Worm (Caenorhabditis elegans): ENCODE data around the gene Y43F8B.22.

The Y43F8B.22 gene

DNA sequence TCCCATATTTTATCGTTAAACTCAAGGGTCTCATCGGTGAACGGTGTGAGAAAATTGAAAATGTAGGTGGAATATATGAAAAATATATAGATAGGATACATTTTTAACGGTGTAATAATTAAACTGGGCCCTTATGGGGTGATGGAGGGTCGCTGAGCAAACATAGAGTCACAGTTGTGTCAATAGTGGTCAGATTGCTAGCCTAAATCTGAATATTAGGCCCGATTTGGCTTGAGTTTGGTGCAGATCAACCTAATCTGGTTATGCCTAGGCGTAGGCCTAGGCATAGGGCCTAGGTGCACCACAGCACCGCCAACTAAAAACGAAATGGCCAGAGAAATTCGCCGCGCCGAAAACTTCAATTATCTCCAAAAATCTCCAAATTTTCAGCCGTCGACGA lies 30.9 kb downstream of the Y43F8B.22 start, which contains the start of gene phy-4:
phy-4 (minus strand) TSS at position 101 of the 400 bp plus-strand sequence.
- no peak for TF ChIP-seq mab-5 (tag; optimal IDR thresholded peaks at IDR 0.05)
- no peak for TF ChIP-seq nhr-21 (tag; optimal IDR thresholded peaks at IDR 0.05)
- TF ChIP-seq nhr-12 (tag; optimal IDR thresholded peaks at IDR 0.05), result no peak
- TF ChIP-seq lsy-2 (tag; optimal IDR thresholded peaks at IDR 0.05), result no peak
- TF ChIP-seq aly-2 (tag; optimal IDR thresholded peaks at IDR 0.05), result no peak
- TF ChIP-seq mdl-1 (tag; optimal IDR thresholded peaks at IDR 0.05), result no peak
- TF ChIP-seq unc-55 (GFP tag; optimal IDR thresholded peaks at IDR 0.05), result no peak
- TF ChIP-seq gmeb-1 (tag; optimal IDR thresholded peaks at IDR 0.05), result no peak

ce11 chrV:19518468-19519168 lies 36.0 kb downstream of the Y43F8B.22 start:
- TF ChIP-seq nhr-77 (tag; optimal IDR thresholded peaks at IDR 0.05) (no peak), egl-27 (tag; optimal IDR thresholded peaks at IDR 0.05) (no peak), R02D3.7 (tag; optimal IDR thresholded peaks at IDR 0.05) (no peak), ztf-11 (tag; optimal IDR thresholded peaks at IDR 0.05) (no peak), F13H6.1 (tag; optimal IDR thresholded peaks at IDR 0.05) (no peak), C34F6.9 (tag; optimal IDR thresholded peaks at IDR 0.05) (no peak), elt-1 (tag; optimal IDR thresholded peaks at IDR 0.05) (no peak), elt-3 (tag; optimal IDR thresholded peaks at IDR 0.05) (no peak), nhr-6 (tag; optimal IDR thresholded peaks at IDR 0.05) (no peak), ztf-4 (tag; optimal IDR thresholded peaks at IDR 0.05) (no peak), gmeb-1 (tag; optimal IDR thresholded peaks at IDR 0.05) (no peak), lin-39 (tag; optimal IDR thresholded peaks at IDR 0.05) (no peak), nhr-129 (tag; optimal IDR thresholded peaks at IDR 0.05) (no peak), nhr-11 (tag; optimal IDR thresholded peaks at IDR 0.05) (no peak), sma-9 (GFP tag; optimal IDR thresholded peaks at IDR 0.05) (no peak), sma-9 (tag; optimal IDR thresholded peaks at IDR 0.05) (no peak), alr-1 (tag; optimal IDR thresholded peaks at IDR 0.05) (no peak)

DNA sequence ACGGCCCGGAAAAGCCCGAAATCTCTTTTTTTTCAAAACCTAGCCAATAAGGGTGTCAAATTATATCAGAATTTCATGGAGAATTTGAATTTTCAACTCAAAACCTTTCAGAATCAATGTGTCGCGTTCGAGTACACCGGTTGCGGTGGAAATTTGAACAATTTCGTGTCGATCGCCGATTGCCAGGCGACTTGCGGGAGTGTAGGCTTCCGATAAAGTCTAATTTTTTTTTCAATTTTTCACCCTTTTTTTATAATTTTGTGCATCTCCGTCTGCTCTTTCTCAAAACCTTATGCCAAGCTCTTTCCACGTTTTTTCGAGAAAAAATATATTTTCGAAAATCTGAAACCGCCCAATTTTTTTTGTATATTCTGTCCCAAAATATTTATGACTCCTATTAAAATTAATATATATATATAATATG lies 36.9 kb downstream of the Y43F8B.22 start:
- TF ChIP-seq nhr-11 (tag; optimal IDR thresholded peaks at IDR 0.05) (no peak), nhr-237 (tag; optimal IDR thresholded peaks at IDR 0.05) (no peak), F13H6.1 (tag; optimal IDR thresholded peaks at IDR 0.05) (no peak), ztf-4 (tag; optimal IDR thresholded peaks at IDR 0.05) (peak; percentile 63), aly-2 (tag; optimal IDR thresholded peaks at IDR 0.05) (no peak), ZK546.5 (tag; optimal IDR thresholded peaks at IDR 0.05) (no peak), C34F6.9 (tag; optimal IDR thresholded peaks at IDR 0.05) (no peak), skn-1 (tag; optimal IDR thresholded peaks at IDR 0.05) (no peak), lsy-2 (tag; optimal IDR thresholded peaks at IDR 0.05) (peak in 1 of 2 experiments; percentile 52), snpc-4 (tag; optimal IDR thresholded peaks at IDR 0.05) (no peak), fos-1 (tag; optimal IDR thresholded peaks at IDR 0.05) (no peak), nhr-6 (tag; optimal IDR thresholded peaks at IDR 0.05) (no peak), elt-1 (tag; optimal IDR thresholded peaks at IDR 0.05) (no peak), ama-1 (optimal IDR thresholded peaks at IDR 0.05) (no peak), ceh-16 (tag; optimal IDR thresholded peaks at IDR 0.05) (no peak), egl-27 (tag; optimal IDR thresholded peaks at IDR 0.05) (no peak), R02D3.7 (tag; optimal IDR thresholded peaks at IDR 0.05) (no peak), ceh-82 (tag; optimal IDR thresholded peaks at IDR 0.05) (no peak), ztf-1 (GFP tag; conservative IDR thresholded peaks at IDR 0.05) (no peak), elt-3 (tag; optimal IDR thresholded peaks at IDR 0.05) (no peak), nhr-10 (tag; optimal IDR thresholded peaks at IDR 0.05) (no peak), sem-4 (tag; optimal IDR thresholded peaks at IDR 0.05) (peak; percentile 10), gmeb-1 (tag; optimal IDR thresholded peaks at IDR 0.05) (no peak), nhr-25 (tag; optimal IDR thresholded peaks at IDR 0.05) (no peak), mbf-1 (tag; optimal IDR thresholded peaks at IDR 0.05) (no peak), nhr-21 (tag; optimal IDR thresholded peaks at IDR 0.05) (no peak), mab-5 (tag; optimal IDR thresholded peaks at IDR 0.05) (no peak), lin-39 (tag; optimal IDR thresholded peaks at IDR 0.05) (no peak), blmp-1 (tag; optimal IDR thresholded peaks at IDR 0.05; ENCODE audit: insufficient read depth) (no peak), alr-1 (tag; optimal IDR thresholded peaks at IDR 0.05) (no peak), Y55F3AM.14 (GFP tag; optimal IDR thresholded peaks at IDR 0.05) (peak; percentile 50), dmd-4 (tag; optimal IDR thresholded peaks at IDR 0.05) (no peak), lin-11 (tag; optimal IDR thresholded peaks at IDR 0.05) (no peak), nhr-23 (tag; optimal IDR thresholded peaks at IDR 0.05) (no peak), unc-55 (GFP tag; optimal IDR thresholded peaks at IDR 0.05) (no peak), unc-62 (GFP tag; optimal IDR thresholded peaks at IDR 0.05) (no peak), ztf-11 (tag; optimal IDR thresholded peaks at IDR 0.05) (no peak), zag-1 (tag; optimal IDR thresholded peaks at IDR 0.05) (no peak), peb-1 (tag; optimal IDR thresholded peaks at IDR 0.05) (no peak), nhr-12 (tag; optimal IDR thresholded peaks at IDR 0.05) (no peak), sma-9 (GFP tag; optimal IDR thresholded peaks at IDR 0.05) (no peak), sma-9 (tag; optimal IDR thresholded peaks at IDR 0.05) (no peak), unc-39 (tag; optimal IDR thresholded peaks at IDR 0.05) (no peak), nhr-77 (tag; optimal IDR thresholded peaks at IDR 0.05) (no peak), nhr-129 (tag; optimal IDR thresholded peaks at IDR 0.05) (no peak), crh-2 (tag; optimal IDR thresholded peaks at IDR 0.05) (peak; percentile 8)
